Comparison of ENCODE assay signal across 4 worm cellular contexts in the genomic region with DNA sequence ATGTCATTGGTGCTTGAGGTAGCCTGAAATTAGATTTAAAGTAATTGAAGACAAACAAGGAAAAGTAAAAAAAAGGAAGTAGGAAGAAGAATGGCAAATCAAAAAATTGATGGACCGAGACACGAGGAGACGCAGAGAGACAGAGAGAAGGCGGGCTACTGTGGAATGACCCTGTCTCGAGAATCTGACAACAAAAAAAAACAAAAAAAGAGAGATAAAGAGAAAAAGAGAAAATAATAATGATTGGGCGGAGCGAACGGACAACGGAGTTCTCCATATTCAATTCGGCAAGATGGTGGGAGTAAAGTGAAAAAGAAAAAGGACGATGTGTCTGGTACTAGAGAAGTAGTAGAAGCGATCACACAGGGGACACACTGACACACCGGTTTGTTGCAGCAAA.
TF ChIP-seq lines count a peak whose summit lies in the region.

toh-1 (minus strand) TSS at position 23 of the 400 bp plus-strand sequence.

TF ChIP-seq in whole organism, L1 larva, 84 proteins besides CTCF, POLR2A, EP300 and RAD21:
- peak; percentile 54 for TF ChIP-seq lin-14 (GFP tag; optimal IDR thresholded peaks at IDR 0.05; lab: Kevin White, UChicago)
- peak; percentile 3 for TF ChIP-seq nhr-90 (tag; optimal IDR thresholded peaks at IDR 0.05; lab: Kevin White, UChicago; ENCODE audit: poor library complexity)
- TF ChIP-seq dpl-1 (GFP tag; optimal IDR thresholded peaks at IDR 0.05; lab: Kevin White, UChicago) = no peak
- no peak for TF ChIP-seq F16B12.6 (tag; optimal IDR thresholded peaks at IDR 0.05; lab: Kevin White, UChicago)
- peak; percentile 93 for TF ChIP-seq nhr-85 (tag; lab: Kevin White, UChicago)
- TF ChIP-seq fos-1 (tag; optimal IDR thresholded peaks at IDR 0.05; lab: Kevin White, UChicago) = no peak
- TF ChIP-seq tlp-1 (tag; optimal IDR thresholded peaks at IDR 0.05; lab: Kevin White, UChicago) = no peak
- no peak for TF ChIP-seq C04F5.9 (tag; optimal IDR thresholded peaks at IDR 0.05; lab: Kevin White, UChicago)
- TF ChIP-seq mep-1 (tag; optimal IDR thresholded peaks at IDR 0.05; lab: Kevin White, UChicago) = peak; percentile 18
- no peak for TF ChIP-seq Y116A8C.19 (tag; optimal IDR thresholded peaks at IDR 0.05; lab: Kevin White, UChicago; ENCODE audit: borderline replicate concordance)
- TF ChIP-seq nhr-47 (tag; optimal IDR thresholded peaks at IDR 0.05; lab: Kevin White, UChicago) = peak; percentile 6
- TF ChIP-seq nhr-71 (tag; optimal IDR thresholded peaks at IDR 0.05; lab: Kevin White, UChicago) = peak; percentile 36
- peak; percentile 61 for TF ChIP-seq blmp-1 (tag; optimal IDR thresholded peaks at IDR 0.05; lab: Kevin White, UChicago)
- TF ChIP-seq pqm-1 (tag; optimal IDR thresholded peaks at IDR 0.05; lab: Kevin White, UChicago) = no peak
- TF ChIP-seq ztf-4 (tag; optimal IDR thresholded peaks at IDR 0.05; lab: Kevin White, UChicago) = no peak
- peak; percentile 47 for TF ChIP-seq snu-23 (GFP tag; optimal IDR thresholded peaks at IDR 0.05; lab: Kevin White, UChicago)
- no peak for TF ChIP-seq ceh-8 (GFP tag; optimal IDR thresholded peaks at IDR 0.05; lab: Kevin White, UChicago)
- TF ChIP-seq efl-1 (optimal IDR thresholded peaks at IDR 0.05; lab: Kevin White, UChicago) = peak in 1 of 2 experiments; percentile 8
- TF ChIP-seq efl-1 (GFP tag; optimal IDR thresholded peaks at IDR 0.05 in 1 of 2; lab: Kevin White, UChicago) = no peak

TF ChIP-seq in whole organism, L2 larva, 48 proteins besides CTCF, POLR2A, EP300 and RAD21:
- TF ChIP-seq nhr-12 (tag; optimal IDR thresholded peaks at IDR 0.05; lab: Kevin White, UChicago) (no peak), nhr-23 (tag; optimal IDR thresholded peaks at IDR 0.05; lab: Kevin White, UChicago) (no peak), mdl-1 (tag; optimal IDR thresholded peaks at IDR 0.05; lab: Kevin White, UChicago) (no peak), blmp-1 (tag; optimal IDR thresholded peaks at IDR 0.05; lab: Kevin White, UChicago; ENCODE audit: insufficient read depth) (peak; percentile 34), nhr-10 (tag; optimal IDR thresholded peaks at IDR 0.05; lab: Kevin White, UChicago) (no peak), crh-2 (tag; optimal IDR thresholded peaks at IDR 0.05; lab: Kevin White, UChicago) (peak; percentile 19), ztf-4 (tag; optimal IDR thresholded peaks at IDR 0.05; lab: Kevin White, UChicago) (no peak), snpc-4 (tag; optimal IDR thresholded peaks at IDR 0.05; lab: Kevin White, UChicago) (no peak), mab-5 (tag; optimal IDR thresholded peaks at IDR 0.05; lab: Kevin White, UChicago) (no peak), ama-1 (optimal IDR thresholded peaks at IDR 0.05; lab: Kevin White, UChicago) (no peak), nhr-21 (tag; optimal IDR thresholded peaks at IDR 0.05; lab: Kevin White, UChicago) (no peak), nhr-77 (tag; optimal IDR thresholded peaks at IDR 0.05; lab: Kevin White, UChicago) (no peak), nhr-25 (tag; optimal IDR thresholded peaks at IDR 0.05; lab: Kevin White, UChicago) (peak; percentile 70), elt-3 (tag; optimal IDR thresholded peaks at IDR 0.05; lab: Kevin White, UChicago) (no peak), ZK546.5 (tag; optimal IDR thresholded peaks at IDR 0.05; lab: Kevin White, UChicago) (no peak), egl-27 (tag; optimal IDR thresholded peaks at IDR 0.05; lab: Kevin White, UChicago) (no peak), sma-3 (GFP tag; optimal IDR thresholded peaks at IDR 0.05; lab: Kevin White, UChicago) (peak; percentile 11), lin-39 (tag; optimal IDR thresholded peaks at IDR 0.05; lab: Kevin White, UChicago) (no peak), nhr-129 (tag; optimal IDR thresholded peaks at IDR 0.05; lab: Kevin White, UChicago) (no peak)
TF ChIP-seq in whole organism, L2 larva: peak in this region for 4.

TF ChIP-seq in whole organism, L3 larva, 47 proteins besides CTCF, POLR2A, EP300 and RAD21:
- TF ChIP-seq nhr-76 (tag; optimal IDR thresholded peaks at IDR 0.05; lab: Kevin White, UChicago) (no peak), elt-2 (tag; optimal IDR thresholded peaks at IDR 0.05; lab: Kevin White, UChicago) (no peak), skn-1 (tag; optimal IDR thresholded peaks at IDR 0.05; lab: Kevin White, UChicago) (no peak), nhr-23 (tag; optimal IDR thresholded peaks at IDR 0.05; lab: Kevin White, UChicago) (peak; percentile 31), ama-1 (optimal IDR thresholded peaks at IDR 0.05; lab: Kevin White, UChicago) (peak; percentile 29), egl-5 (tag; optimal IDR thresholded peaks at IDR 0.05; lab: Kevin White, UChicago) (no peak), nhr-25 (tag; optimal IDR thresholded peaks at IDR 0.05; lab: Kevin White, UChicago) (peak; percentile 22), ZK546.5 (tag; optimal IDR thresholded peaks at IDR 0.05; lab: Kevin White, UChicago) (no peak)

TF ChIP-seq in whole organism, L4 larva, 104 proteins besides CTCF, POLR2A, EP300 and RAD21:
- TF ChIP-seq lin-15B (tag; optimal IDR thresholded peaks at IDR 0.05; lab: Kevin White, UChicago) (no peak), aha-1 (tag; lab: Kevin White, UChicago) (peak; percentile 59), ceh-62 (tag; optimal IDR thresholded peaks at IDR 0.05; lab: Kevin White, UChicago) (no peak), ceh-82 (tag; optimal IDR thresholded peaks at IDR 0.05; lab: Kevin White, UChicago) (no peak), nhr-102 (tag; optimal IDR thresholded peaks at IDR 0.05; lab: Kevin White, UChicago) (no peak), jun-1 (tag; optimal IDR thresholded peaks at IDR 0.05; lab: Kevin White, UChicago) (peak; percentile 61), ceh-44 (GFP tag; IDR thresholded peaks at IDR 0.05; lab: Robert Waterston, UW) (no peak), F26F4.8 (GFP tag; conservative IDR thresholded peaks at IDR 0.05; lab: Robert Waterston, UW) (no peak), lin-13 (GFP tag; optimal IDR thresholded peaks at IDR 0.05; lab: Kevin White, UChicago) (no peak), php-3 (GFP tag; IDR thresholded peaks at IDR 0.05; lab: Robert Waterston, UW) (no peak), D1046.2 (GFP tag; IDR thresholded peaks at IDR 0.05; lab: Robert Waterston, UW) (no peak), zag-1 (tag; optimal IDR thresholded peaks at IDR 0.05; lab: Kevin White, UChicago) (no peak), gei-8 (GFP tag; optimal IDR thresholded peaks at IDR 0.05; lab: Kevin White, UChicago) (no peak), madf-9 (GFP tag; conservative IDR thresholded peaks at IDR 0.05; lab: Robert Waterston, UW) (no peak), skn-1 (tag; optimal IDR thresholded peaks at IDR 0.05; lab: Kevin White, UChicago) (no peak), mes-2 (tag; optimal IDR thresholded peaks at IDR 0.05; lab: Kevin White, UChicago; ENCODE audit: poor library complexity, severe bottlenecking) (peak; percentile 3), egl-43 (GFP tag; IDR thresholded peaks at IDR 0.05; lab: Robert Waterston, UW) (no peak), daf-16 (GFP tag; optimal IDR thresholded peaks at IDR 0.05; lab: Kevin White, UChicago) (no peak), daf-16 (tag; optimal IDR thresholded peaks at IDR 0.05; lab: Kevin White, UChicago) (no peak), mdl-1 (tag; optimal IDR thresholded peaks at IDR 0.05; lab: Kevin White, UChicago) (peak in 1 of 2 experiments; percentile 35), zfp-3 (GFP tag; conservative IDR thresholded peaks at IDR 0.05; lab: Robert Waterston, UW) (no peak), nhr-111 (GFP tag; optimal IDR thresholded peaks at IDR 0.05; lab: Kevin White, UChicago) (no peak), nhr-25 (tag; optimal IDR thresholded peaks at IDR 0.05; lab: Kevin White, UChicago; ENCODE audit: borderline replicate concordance, insufficient read depth) (peak; percentile 67), madf-5 (GFP tag; IDR thresholded peaks at IDR 0.05; lab: Robert Waterston, UW) (no peak), tag-97 (GFP tag; IDR thresholded peaks at IDR 0.05; lab: Robert Waterston, UW) (no peak), nhr-28 (tag; optimal IDR thresholded peaks at IDR 0.05; lab: Kevin White, UChicago) (no peak), ceh-20 (GFP tag; IDR thresholded peaks at IDR 0.05; lab: Robert Waterston, UW) (no peak)

Comparison
In these comparisons a context has a peak if more than half of its experiments do, and no peak if none do; other contexts are left out.
1. Of the 29 proteins assayed by ChIP-seq in both whole organism, L4 larva and whole organism, L1 larva: peak only in whole organism, L4 larva: aha-1 and jun-1; only in whole organism, L1 larva: mep-1; in both: none; in neither: 25; mixed calls (peak in some experiments, not most) for 1.